Worm (Caenorhabditis elegans) whole organism, midembryonic: Measurements from ENCODE around the gene act-1.

Experiments used
- T22C8.4 ChIP-seq: fragments of 200-800 bp; sonication (Bioruptor generic); IDR thresholded peaks from 2 replicates; pipeline ENCODE4 v1.3.6; 2022; ENCODE audit warnings: missing genetic modification characterization, missing compliant biosample characterization
- klf-2 ChIP-seq: fragments of 200-800 bp; sonication (Bioruptor generic); conservative IDR thresholded peaks from 2 replicates; pipeline ENCODE4 v1.3.6; 2022; ENCODE audit warnings: missing genetic modification reagents, missing genetic modification characterization, missing compliant biosample characterization
- ztf-29 ChIP-seq: fragments of 200-800 bp; sonication (Bioruptor generic); IDR thresholded peaks from 2 replicates; pipeline ENCODE4 v1.3.6; 2022; ENCODE audit warnings: missing genetic modification reagents, missing genetic modification characterization, missing compliant biosample characterization

DNA sequence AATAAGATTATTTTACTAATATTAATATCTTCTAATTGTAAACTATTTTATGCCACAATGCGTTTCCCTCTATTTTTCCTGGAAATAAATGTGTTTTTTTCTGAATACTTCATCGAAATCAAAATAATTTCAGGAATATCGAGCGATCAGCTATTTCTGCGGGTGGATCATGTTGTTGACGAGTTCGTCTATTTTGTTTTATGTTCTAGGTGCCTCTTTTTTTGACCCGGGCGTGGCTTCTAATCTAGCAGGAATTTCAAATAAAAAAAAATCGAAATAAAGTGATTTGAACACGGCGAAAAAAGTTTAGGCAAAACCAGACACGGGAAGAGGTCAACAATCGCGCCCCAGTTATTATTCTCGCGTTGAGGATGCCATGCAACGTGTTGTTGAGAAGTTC, 28.9 kb upstream of the act-1 start, which contains the start of gene T04C12.33:
- TF ChIP-seq ztf-29 (GFP tag; lab: Robert Waterston, UW) (no peak), klf-2 (no peak), T22C8.4 (no peak)
